Worm (Caenorhabditis elegans): ENCODE results near the gene F35E12.2.

- TF ChIP-seq nhr-67 (tag; optimal IDR thresholded peaks at IDR 0.05) (no peak), unc-62 (GFP tag; optimal IDR thresholded peaks at IDR 0.05) (no peak), skn-1 (tag; optimal IDR thresholded peaks at IDR 0.05) (no peak)
Measured at ce11 chrV:13736147-13736546, 11.5 kb upstream of the F35E12.2 start, which contains the start of gene F35E12.6.
